Worm (Caenorhabditis elegans) whole organism, L3 larva: ENCODE results near the gene tbp-1.

Experiments
- ZK546.5 ChIP-seq: sonication (generic microtip); optimal IDR thresholded peaks from 2 replicates; lab custom pipeline; 2017; ENCODE audit warnings: missing biosample characterization, missing genetic modification characterization
- ama-1 ChIP-seq: fragments of 150-350 bp; optimal IDR thresholded peaks from 2 replicates; lab custom pipeline; 2018
- egl-27 ChIP-seq: sonication (generic microtip); optimal IDR thresholded peaks from 4 replicates; lab custom pipeline; 2017; ENCODE audit warnings: missing biosample characterization, missing genetic modification reagents, missing genetic modification characterization
- elt-2 ChIP-seq: sonication (generic microtip); optimal IDR thresholded peaks from 2 replicates; lab custom pipeline; 2016; ENCODE audit warnings: missing genetic modification reagents, mild to moderate bottlenecking, missing genetic modification characterization, missing compliant biosample characterization
- elt-3 ChIP-seq, 3 experiments: fragments of 150-350 bp in 1 of 3; sonication (generic microtip) in 2 of 3; optimal IDR thresholded peaks; 2 replicates in 2 of 3; 4 replicates in 1 of 3; lab custom pipeline; 2014 to 2017; ENCODE audit warnings: missing biosample characterization in 3 of 3, missing genetic modification characterization in 3 of 3
- fkh-2 ChIP-seq: fragments of 150-350 bp; optimal IDR thresholded peaks from 2 replicates; lab custom pipeline; 2014; ENCODE audit warnings: missing biosample characterization, missing genetic modification reagents, missing genetic modification characterization
- hmg-11 ChIP-seq: sonication (generic microtip); optimal IDR thresholded peaks from 2 replicates; lab custom pipeline; 2016; ENCODE audit warnings: missing genetic modification characterization, missing compliant biosample characterization
- lin-15B ChIP-seq: fragments of 150-350 bp; optimal IDR thresholded peaks from 2 replicates; lab custom pipeline; 2014; ENCODE audit warnings: missing biosample characterization, missing genetic modification characterization
- mml-1 ChIP-seq: fragments of 150-350 bp; sonication (generic microtip); optimal IDR thresholded peaks from 3 replicates; lab custom pipeline; 2014; ENCODE audit warnings: missing biosample characterization, missing genetic modification characterization
- nfya-1 ChIP-seq: sonication (generic microtip); optimal IDR thresholded peaks from 2 replicates; lab custom pipeline; 2017; ENCODE audit warnings: missing genetic modification characterization, mild to moderate bottlenecking, missing compliant biosample characterization, antibody characterized with exemption, moderate library complexity; ENCODE audit not compliant: insufficient read depth
- nhr-12 ChIP-seq: fragments of 150-350 bp; optimal IDR thresholded peaks from 2 replicates; lab custom pipeline; 2014; ENCODE audit warnings: missing biosample characterization, missing genetic modification characterization
- nhr-23 ChIP-seq: fragments of 150-350 bp; optimal IDR thresholded peaks from 2 replicates; lab custom pipeline; 2014; ENCODE audit warnings: missing biosample characterization, missing genetic modification reagents, missing genetic modification characterization
- nhr-43 ChIP-seq: sonication (generic microtip); optimal IDR thresholded peaks from 2 replicates; lab custom pipeline; 2016; ENCODE audit warnings: mild to moderate bottlenecking, missing genetic modification characterization, missing compliant biosample characterization; ENCODE audit not compliant: poor library complexity, severe bottlenecking
- nhr-67 ChIP-seq: fragments of 150-350 bp; optimal IDR thresholded peaks from 2 replicates; lab custom pipeline; 2014; ENCODE audit warnings: missing biosample characterization, missing genetic modification characterization
- sea-2 ChIP-seq: fragments of 150-350 bp; sonication (generic microtip); optimal IDR thresholded peaks from 4 replicates; lab custom pipeline; 2014; ENCODE audit warnings: missing biosample characterization, missing genetic modification reagents, missing genetic modification characterization
- snpc-4 ChIP-seq: fragments of 150-350 bp; optimal IDR thresholded peaks from 2 replicates; lab custom pipeline; 2014; ENCODE audit warnings: missing biosample characterization, missing genetic modification characterization
- tbx-2 ChIP-seq: sonication (generic microtip); optimal IDR thresholded peaks from 2 replicates; lab custom pipeline; 2016; ENCODE audit warnings: mild to moderate bottlenecking, missing genetic modification characterization, missing compliant biosample characterization

The tbp-1 gene

DNA sequence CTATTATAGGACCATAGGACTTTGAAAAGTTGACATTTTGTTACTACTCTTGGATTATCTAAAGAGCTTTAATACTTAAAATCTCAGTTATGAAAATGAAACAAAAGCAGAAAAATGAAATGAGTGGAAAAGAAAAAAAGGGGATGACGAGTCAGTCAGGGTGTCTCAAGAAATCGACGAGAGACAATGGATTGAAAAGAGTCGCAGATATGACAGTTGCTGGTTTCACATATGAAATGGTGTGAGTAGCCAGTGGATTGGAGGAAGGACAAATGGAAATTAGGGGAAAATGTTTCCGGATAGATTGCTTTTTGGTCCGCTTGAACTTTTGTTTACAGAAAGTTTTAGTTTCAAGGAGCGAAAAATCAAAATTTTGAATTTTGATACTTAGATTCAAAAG lies 13.4 kb downstream of the tbp-1 start:
- TF ChIP-seq nfya-1 (tag; lab: Kevin White, UChicago) (peak; percentile 25), sea-2 (GFP tag; lab: Kevin White, UChicago) (no peak)

- TF ChIP-seq nhr-12 (tag; lab: Kevin White, UChicago): no peak
- no peak for TF ChIP-seq snpc-4 (tag; lab: Kevin White, UChicago)
- TF ChIP-seq nhr-43 (tag; lab: Kevin White, UChicago): no peak
- TF ChIP-seq nhr-23: no peak
- TF ChIP-seq ZK546.5: no peak
- TF ChIP-seq nhr-67: no peak
- no peak for TF ChIP-seq egl-27 (tag; lab: Kevin White, UChicago)
- TF ChIP-seq ama-1 (lab: Kevin White, UChicago): no peak
- no peak for TF ChIP-seq hmg-11 (tag; lab: Kevin White, UChicago)
- no peak for TF ChIP-seq mml-1 (tag; lab: Kevin White, UChicago)
- TF ChIP-seq elt-2 (tag; lab: Kevin White, UChicago): no peak
- TF ChIP-seq lin-15B (tag; lab: Kevin White, UChicago): no peak
- TF ChIP-seq elt-3 (tag; optimal IDR thresholded peaks at IDR 0.05; lab: Kevin White, UChicago): no peak
- no peak for TF ChIP-seq tbx-2 (tag; lab: Kevin White, UChicago)
- TF ChIP-seq fkh-2 (tag; lab: Kevin White, UChicago): no peak
Measured at ce11 chrIII:7399004-7399403, 15.2 kb downstream of the tbp-1 start.
